Fruit fly (Drosophila melanogaster): ENCODE results near the gene Adk2.
A peak's percentile ranks its signal among the peaks of the same experiment; 100 is the strongest.

Adk2 gene

DNA sequence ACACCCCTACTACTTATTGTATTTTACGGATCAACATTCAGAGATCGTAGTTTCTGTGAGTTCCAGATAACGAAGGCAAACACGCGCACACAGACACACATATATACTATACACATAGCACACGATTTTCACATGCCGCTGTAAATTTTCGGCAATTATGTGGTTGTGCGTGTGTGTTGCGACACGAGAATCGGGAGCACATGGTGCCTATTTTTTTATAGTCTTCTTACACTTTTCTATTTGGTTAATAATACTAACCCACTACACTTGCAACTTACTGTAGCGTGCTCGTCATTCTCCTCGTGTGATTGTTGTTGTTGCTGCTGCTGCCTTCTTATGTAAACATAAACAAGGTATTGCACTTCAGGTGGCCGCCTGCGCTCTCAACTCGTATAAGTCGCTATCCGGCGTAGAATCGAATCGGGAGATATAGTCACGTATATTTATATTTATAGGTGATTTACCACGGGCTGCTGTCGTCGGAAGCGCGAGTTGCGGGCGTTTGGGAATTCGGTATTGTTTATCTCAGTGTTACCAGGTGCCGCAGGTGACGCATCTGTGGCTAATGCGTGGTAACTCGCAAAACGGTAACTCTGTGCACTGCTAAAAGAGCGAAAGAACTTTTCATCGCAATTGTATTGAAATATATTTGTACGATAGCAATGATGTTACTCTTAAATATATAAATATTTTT is at the start of gene Adk2:
Gene Adk2, minus strand, starts transcription at position 529 of the 694 bp plus-strand sequence.
- TF ChIP-seq noc (tag; optimal IDR thresholded peaks at IDR 0.05): peak; percentile 16

DNA sequence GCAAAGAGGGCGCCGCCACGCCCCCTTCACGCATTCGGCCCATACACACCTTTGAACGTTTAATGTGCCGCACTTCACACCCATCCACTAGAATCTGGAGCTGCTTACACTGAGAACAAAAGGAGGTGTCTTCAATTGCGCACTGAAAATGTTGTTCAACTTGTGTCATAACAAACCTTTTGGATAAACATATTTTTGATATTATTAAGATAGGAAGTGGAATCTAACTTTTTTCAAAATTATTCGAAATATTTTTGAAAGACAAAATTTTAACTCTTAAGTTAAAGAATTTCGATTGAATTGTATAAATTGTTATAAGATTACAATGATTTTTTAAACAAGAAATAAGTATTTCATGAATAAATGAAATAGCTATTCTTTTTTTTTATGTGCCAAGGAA is 45.8 kb upstream of the Adk2 start:
- TF ChIP-seq noc (tag; optimal IDR thresholded peaks at IDR 0.05): no peak

DNA sequence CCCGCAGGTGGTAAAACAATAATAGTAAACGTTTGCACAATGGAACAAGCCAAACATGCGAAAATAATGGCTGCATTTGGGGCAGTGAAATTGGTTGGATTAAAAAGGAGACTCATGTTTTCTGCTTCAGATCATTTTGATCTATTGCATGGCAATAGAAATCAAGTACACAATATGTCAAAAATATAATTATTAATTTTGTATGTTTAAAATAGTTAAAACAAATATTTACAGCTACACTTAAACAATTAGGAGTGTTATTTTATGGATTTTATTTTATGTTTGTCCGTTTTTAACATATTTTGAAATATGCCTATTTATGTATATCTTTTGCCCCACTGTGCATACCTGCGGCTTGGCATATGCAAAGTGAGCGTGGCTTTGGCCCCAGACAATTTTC is 43.7 kb upstream of the Adk2 start:
- TF ChIP-seq noc (tag; optimal IDR thresholded peaks at IDR 0.05): no peak

DNA sequence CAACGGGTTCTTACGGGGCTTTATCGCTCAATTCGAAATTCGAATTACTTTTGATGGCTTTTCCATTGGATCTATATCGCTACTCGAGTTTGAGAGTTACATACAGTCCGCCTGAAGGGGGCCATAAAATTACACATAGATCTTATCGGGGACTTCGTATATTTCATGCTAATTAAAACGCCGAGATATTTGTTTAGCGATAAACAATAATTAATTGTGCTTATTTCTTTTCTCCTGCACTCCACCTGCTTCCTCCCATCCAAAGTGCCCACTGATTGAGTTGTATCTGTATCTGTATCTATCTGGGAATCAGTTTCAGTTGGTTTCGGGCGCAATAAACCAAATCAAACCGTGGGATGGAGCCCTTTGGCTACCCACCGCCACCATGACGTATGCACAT is 43.1 kb upstream of the Adk2 start:
- no peak for TF ChIP-seq noc (tag; optimal IDR thresholded peaks at IDR 0.05)

DNA sequence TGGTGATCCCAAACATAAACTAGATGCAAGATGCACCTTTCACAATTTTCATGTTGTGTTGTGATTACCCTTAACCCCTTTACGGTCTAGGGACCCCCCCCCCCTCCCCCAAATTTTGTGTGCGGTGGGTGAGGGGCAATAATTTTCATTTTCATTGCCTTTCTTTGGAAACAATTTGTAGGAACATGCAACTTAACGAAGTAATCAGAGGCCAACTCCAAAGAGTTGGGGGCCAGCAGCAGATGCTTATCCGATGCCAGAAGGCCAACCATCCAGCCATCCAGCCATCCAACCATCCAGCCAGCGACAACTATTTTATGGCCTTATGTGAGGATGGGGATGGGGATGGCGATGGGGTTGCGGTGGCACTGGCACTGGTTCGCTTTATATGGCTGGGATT is 42.4 kb upstream of the Adk2 start:
- TF ChIP-seq noc (tag; optimal IDR thresholded peaks at IDR 0.05): no peak

- no peak for TF ChIP-seq noc (tag; optimal IDR thresholded peaks at IDR 0.05)
Observed at dm6 chr3L:13064346-13064745, 41.9 kb upstream of the Adk2 start.

dm6 chr3L:13062746-13063145 is 40.3 kb upstream of the Adk2 start, which contains the start of gene CG34429:
CG34429 (plus strand) TSS chr3L:13063046.
- TF ChIP-seq noc (tag; optimal IDR thresholded peaks at IDR 0.05): no peak

- no peak for TF ChIP-seq noc (tag; optimal IDR thresholded peaks at IDR 0.05)
Observed at dm6 chr3L:13061322-13061809, 38.9 kb upstream of the Adk2 start, which contains the start of the genes CG14115 and CG34428. CG14115 (minus strand) TSS chr3L:13061422. CG34428 (plus strand) TSS chr3L:13061759.

dm6 chr3L:13058429-13058828 is 35.9 kb upstream of the Adk2 start:
- no peak for TF ChIP-seq noc (tag; optimal IDR thresholded peaks at IDR 0.05)

DNA sequence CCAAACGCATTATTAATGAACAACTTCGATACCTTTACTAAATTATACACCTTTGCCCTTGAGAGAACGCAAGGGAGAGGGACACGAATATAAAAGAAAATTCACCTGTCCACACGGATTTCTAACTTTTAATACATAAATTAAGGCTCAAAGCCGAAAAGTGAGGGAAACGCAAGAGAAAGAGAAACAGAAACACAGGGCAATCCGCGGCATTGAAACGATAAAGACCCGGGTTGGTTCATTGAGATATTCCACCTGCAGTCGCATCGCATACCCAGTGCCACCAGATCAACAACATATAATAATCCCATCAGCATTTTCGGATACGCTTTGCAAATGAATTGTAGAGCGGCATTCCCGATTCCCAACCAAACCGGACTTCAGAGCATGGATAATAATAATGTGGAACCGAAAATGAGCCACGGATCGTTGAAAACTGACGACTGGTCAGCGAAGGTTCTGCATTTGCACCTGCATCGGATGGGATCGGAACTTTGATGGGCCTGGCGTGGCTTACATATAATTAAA is 28.3 kb upstream of the Adk2 start:
- no peak for TF ChIP-seq noc (tag; optimal IDR thresholded peaks at IDR 0.05)

dm6 chr3L:13049671-13050070 is 27.2 kb upstream of the Adk2 start:
- TF ChIP-seq noc (tag; optimal IDR thresholded peaks at IDR 0.05): no peak

DNA sequence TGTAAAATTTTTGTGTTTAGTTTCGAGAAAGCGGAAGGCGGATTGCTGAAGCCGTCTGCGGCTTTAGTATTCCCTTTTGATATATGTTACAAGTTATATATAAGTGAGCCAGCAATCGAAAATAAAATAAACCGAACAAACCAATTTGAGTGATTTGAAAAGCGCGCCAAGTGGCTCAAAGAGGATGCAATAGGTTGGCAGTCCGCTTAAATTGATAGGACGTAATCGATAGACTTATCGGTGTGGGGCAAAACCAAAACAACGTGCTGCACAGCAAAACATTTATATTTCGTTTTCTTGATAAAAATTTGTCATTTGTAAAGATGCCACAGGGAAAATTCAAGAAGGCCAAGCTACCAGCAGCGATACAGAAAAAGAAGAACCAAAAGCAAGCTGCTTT is 24.3 kb upstream of the Adk2 start, which contains the start of gene CG11279:
Gene CG11279, plus strand, starts transcription at position 220 of the 400 bp plus-strand sequence.
- TF ChIP-seq noc (tag; optimal IDR thresholded peaks at IDR 0.05): no peak

dm6 chr3L:13044335-13044814 is 21.9 kb upstream of the Adk2 start, which contains the start of gene Syx13:
Syx13 (plus strand) TSS chr3L:13044434.
- TF ChIP-seq noc (tag; optimal IDR thresholded peaks at IDR 0.05): peak; percentile 59

- TF ChIP-seq noc (tag; optimal IDR thresholded peaks at IDR 0.05): peak; percentile 82
Observed at dm6 chr3L:13041292-13042067, 19.0 kb upstream of the Adk2 start, which contains the start of gene RpS4. RpS4 (plus strand) TSS chr3L:13041756.

- no peak for TF ChIP-seq noc (tag; optimal IDR thresholded peaks at IDR 0.05)
Observed at dm6 chr3L:13040849-13041248, 18.4 kb upstream of the Adk2 start.
